Fruit fly (Drosophila melanogaster): Measurements from ENCODE around the gene RluA-2.

The RluA-2 gene

dm6 chr2L:10428528-10428927 is 48.3 kb upstream of the RluA-2 start, which contains the start of gene CG5188 (continued):
- TF ChIP-seq zf30C (GFP tag; optimal IDR thresholded peaks at IDR 0.05) (no peak), Hmr (GFP tag; optimal IDR thresholded peaks at IDR 0.05) (no peak), Dref (GFP tag; IDR thresholded peaks at IDR 0.05) (no peak), CG33213 (GFP tag; optimal IDR thresholded peaks at IDR 0.05) (no peak), CG1233 (GFP tag; optimal IDR thresholded peaks at IDR 0.05) (no peak), CG30403 (GFP tag; optimal IDR thresholded peaks at IDR 0.05) (peak; percentile 50), lab (GFP tag; optimal IDR thresholded peaks at IDR 0.05) (no peak), CG6654 (GFP tag; optimal IDR thresholded peaks at IDR 0.05) (no peak), ab (GFP tag; optimal IDR thresholded peaks at IDR 0.05) (no peak), CG34422 (GFP tag; IDR thresholded peaks at IDR 0.05) (peak; percentile 63; the same call in 2 of the 3 replicates), Gug (GFP tag; IDR thresholded peaks at IDR 0.05) (no peak), CG31224 (GFP tag; IDR thresholded peaks at IDR 0.05) (0 out of 2 replicates have a peak, but pooled peaks have one; percentile 27), chn (GFP tag; optimal IDR thresholded peaks at IDR 0.05) (peak; percentile 17), lilli (GFP tag; optimal IDR thresholded peaks at IDR 0.05) (peak; percentile 48), CG12391 (tag; optimal IDR thresholded peaks at IDR 0.05) (peak; percentile 67), Hand (GFP tag; optimal IDR thresholded peaks at IDR 0.05) (no peak), ash1 (GFP tag; optimal IDR thresholded peaks at IDR 0.05) (no peak), CG34224 (GFP tag; IDR thresholded peaks at IDR 0.05; ENCODE audit: partially characterized antibody) (0 out of 3 replicates have a peak, but pooled peaks have one; percentile 39), dati (GFP tag; IDR thresholded peaks at IDR 0.05) (no peak), yki (optimal IDR thresholded peaks at IDR 0.05) (no peak), CG4424 (GFP tag; optimal IDR thresholded peaks at IDR 0.05) (peak; percentile 19), CG14014 (GFP tag; IDR thresholded peaks at IDR 0.05) (peak; percentile 35; the same call in 1 of the 2 replicates), Opbp (GFP tag; IDR thresholded peaks at IDR 0.05; ENCODE audit: partially characterized antibody) (no peak), cg (GFP tag; optimal IDR thresholded peaks at IDR 0.05) (no peak), nau (GFP tag; optimal IDR thresholded peaks at IDR 0.05) (peak; percentile 10), CG14965 (GFP tag; optimal IDR thresholded peaks at IDR 0.05; ENCODE audit: borderline replicate concordance) (no peak), Aef1 (GFP tag; IDR thresholded peaks at IDR 0.05) (peak; percentile 45; the same call in 1 of the 3 replicates), CG17186 (GFP tag; optimal IDR thresholded peaks at IDR 0.05) (no peak), CG9932 (GFP tag; IDR thresholded peaks at IDR 0.05) (peak; percentile 62; the same call in 1 of the 2 replicates), CG17328 (GFP tag; IDR thresholded peaks at IDR 0.05) (peak; percentile 68), bbx (GFP tag; IDR thresholded peaks at IDR 0.05; ENCODE audit: partially characterized antibody) (no peak), grn (GFP tag; optimal IDR thresholded peaks at IDR 0.05) (no peak), CG16863 (GFP tag; optimal IDR thresholded peaks at IDR 0.05) (no peak), YL-1 (GFP tag; optimal IDR thresholded peaks at IDR 0.05) (peak; percentile 82), CG7987 (GFP tag; optimal IDR thresholded peaks at IDR 0.05) (no peak), oc (tag; optimal IDR thresholded peaks at IDR 0.05) (peak; percentile 14), CG9876 (GFP tag; optimal IDR thresholded peaks at IDR 0.05) (no peak), NFAT (GFP tag; IDR thresholded peaks at IDR 0.05) (peak; percentile 74; the same call in 1 of the 2 replicates), Max (GFP tag; optimal IDR thresholded peaks at IDR 0.05) (peak; percentile 40), sim (GFP tag; IDR thresholded peaks at IDR 0.05) (no peak), Jarid2 (GFP tag; optimal IDR thresholded peaks at IDR 0.05) (no peak), Neu2 (GFP tag; optimal IDR thresholded peaks at IDR 0.05; ENCODE audit: borderline replicate concordance) (no peak), CG11560 (tag; IDR thresholded peaks at IDR 0.05) (no peak), CG34376 (GFP tag; optimal IDR thresholded peaks at IDR 0.05) (peak; percentile 42), wek (GFP tag; optimal IDR thresholded peaks at IDR 0.05) (peak; percentile 98), CoRest (tag; optimal IDR thresholded peaks at IDR 0.05) (peak; percentile 51), gcm2 (GFP tag; optimal IDR thresholded peaks at IDR 0.05) (no peak), sna (GFP tag; IDR thresholded peaks at IDR 0.05; ENCODE audit: partially characterized antibody) (0 out of 2 replicates have a peak, but pooled peaks have one; percentile 36), tx (GFP tag; optimal IDR thresholded peaks at IDR 0.05) (no peak), CG12659 (GFP tag; optimal IDR thresholded peaks at IDR 0.05) (peak; percentile 50), Ada2b (GFP tag; IDR thresholded peaks at IDR 0.05) (peak; percentile 62)
